Fruit fly (Drosophila melanogaster): ENCODE results near the gene CG3294.

The CG3294 gene

dm6 chr2L:4807953-4808604, 13.7 kb downstream of the CG3294 start:
- TF ChIP-seq Ets98B (GFP tag; IDR thresholded peaks at IDR 0.05) (no peak; the same call in 1 of the 2 replicates), gl (tag; optimal IDR thresholded peaks at IDR 0.05) (no peak), EcR (GFP tag; optimal IDR thresholded peaks at IDR 0.05) (peak; percentile 63), CG13204 (GFP tag; optimal IDR thresholded peaks at IDR 0.05) (peak; percentile 67)

- TF ChIP-seq CG13204 (GFP tag; optimal IDR thresholded peaks at IDR 0.05): no peak
- TF ChIP-seq gl (tag; optimal IDR thresholded peaks at IDR 0.05): no peak
- TF ChIP-seq D1 (tag; optimal IDR thresholded peaks at IDR 0.05): peak; percentile 69
- peak; percentile 66 for TF ChIP-seq CG4496 (GFP tag; IDR thresholded peaks at IDR 0.05)
- peak; percentile 10 for TF ChIP-seq CG17806 (tag; optimal IDR thresholded peaks at IDR 0.05)
- no peak for TF ChIP-seq CG14655 (GFP tag; optimal IDR thresholded peaks at IDR 0.05)
- no peak for TF ChIP-seq CG8159 (tag; optimal IDR thresholded peaks at IDR 0.05)
- no peak for TF ChIP-seq CG34367 (tag; optimal IDR thresholded peaks at IDR 0.05)
- peak; percentile 32 for TF ChIP-seq CG15710 (tag; optimal IDR thresholded peaks at IDR 0.05)
- TF ChIP-seq CG12605 (GFP tag; IDR thresholded peaks at IDR 0.05): peak; percentile 88
- peak; percentile 9 for TF ChIP-seq Pif1A (GFP tag; optimal IDR thresholded peaks at IDR 0.05)
- no peak for TF ChIP-seq CG10348 (GFP tag; IDR thresholded peaks at IDR 0.05)
- peak; percentile 43; the same call in 1 of the 3 replicates for TF ChIP-seq fd96Ca (GFP tag; IDR thresholded peaks at IDR 0.05)
- TF ChIP-seq CG9948 (tag; optimal IDR thresholded peaks at IDR 0.05): no peak
- peak; percentile 51; the same call in 1 of the 2 replicates for TF ChIP-seq CG32121 (GFP tag; IDR thresholded peaks at IDR 0.05)
- TF ChIP-seq Snoo (tag; optimal IDR thresholded peaks at IDR 0.05): peak; percentile 35
- TF ChIP-seq Pif1B (GFP tag; optimal IDR thresholded peaks at IDR 0.05): peak; percentile 46
- peak; percentile 64 for TF ChIP-seq Ets98B (GFP tag; IDR thresholded peaks at IDR 0.05)
These were observed 15.8 kb downstream of the CG3294 start for dm6 chr2L:4810044-4810609.

dm6 chr2L:4810697-4811490, 16.5 kb downstream of the CG3294 start:
- TF ChIP-seq CG17806 (tag; optimal IDR thresholded peaks at IDR 0.05): peak; percentile 10
- peak; percentile 58 for TF ChIP-seq CG15710 (tag; optimal IDR thresholded peaks at IDR 0.05)
- 0 out of 3 replicates have a peak, but pooled peaks have one; percentile 14 for TF ChIP-seq CG4496 (GFP tag; IDR thresholded peaks at IDR 0.05)
- peak; percentile 55 for TF ChIP-seq Pif1A (GFP tag; optimal IDR thresholded peaks at IDR 0.05)
- TF ChIP-seq CG8159 (tag; optimal IDR thresholded peaks at IDR 0.05): peak; percentile 81
- TF ChIP-seq Snoo (tag; optimal IDR thresholded peaks at IDR 0.05): peak; percentile 67
- peak; percentile 44 for TF ChIP-seq CG13204 (GFP tag; optimal IDR thresholded peaks at IDR 0.05)
- TF ChIP-seq EcR (GFP tag; optimal IDR thresholded peaks at IDR 0.05): peak; percentile 61
- peak; percentile 6 for TF ChIP-seq CG34367 (tag; optimal IDR thresholded peaks at IDR 0.05)
- 0 out of 2 replicates have a peak, but pooled peaks have one; percentile 10 for TF ChIP-seq Ets98B (GFP tag; IDR thresholded peaks at IDR 0.05)
- no peak for TF ChIP-seq rn (GFP tag; IDR thresholded peaks at IDR 0.05)
- peak; percentile 54 for TF ChIP-seq Pif1B (GFP tag; optimal IDR thresholded peaks at IDR 0.05)
- peak; percentile 56 for TF ChIP-seq CG9948 (tag; optimal IDR thresholded peaks at IDR 0.05)
- no peak for TF ChIP-seq CG10348 (GFP tag; IDR thresholded peaks at IDR 0.05)
- peak; percentile 62 for TF ChIP-seq CG8301 (tag; optimal IDR thresholded peaks at IDR 0.05)
- peak; percentile 80 for TF ChIP-seq CG14655 (GFP tag; optimal IDR thresholded peaks at IDR 0.05)
- TF ChIP-seq D1 (tag; optimal IDR thresholded peaks at IDR 0.05): no peak
- TF ChIP-seq fd96Ca (GFP tag; IDR thresholded peaks at IDR 0.05): no peak
- TF ChIP-seq CG32121 (GFP tag; IDR thresholded peaks at IDR 0.05): no peak

dm6 chr2L:4811491-4812058, 17.2 kb downstream of the CG3294 start:
- TF ChIP-seq gl (tag; optimal IDR thresholded peaks at IDR 0.05): peak; percentile 37
- TF ChIP-seq Ets98B (GFP tag; IDR thresholded peaks at IDR 0.05): peak; percentile 73; the same call in 1 of the 2 replicates
- peak; percentile 55; the same call in 1 of the 3 replicates for TF ChIP-seq CG4496 (GFP tag; IDR thresholded peaks at IDR 0.05)
- peak; percentile 75; the same call in 2 of the 3 replicates for TF ChIP-seq fd96Ca (GFP tag; IDR thresholded peaks at IDR 0.05)
- no peak for TF ChIP-seq CG12605 (GFP tag; IDR thresholded peaks at IDR 0.05)
- peak; percentile 30 for TF ChIP-seq CG13204 (GFP tag; optimal IDR thresholded peaks at IDR 0.05)
- TF ChIP-seq D1 (tag; optimal IDR thresholded peaks at IDR 0.05): peak; percentile 12
- no peak for TF ChIP-seq CG14655 (GFP tag; optimal IDR thresholded peaks at IDR 0.05)
- TF ChIP-seq Pif1A (GFP tag; optimal IDR thresholded peaks at IDR 0.05): no peak
- TF ChIP-seq CG32121 (GFP tag; IDR thresholded peaks at IDR 0.05): peak; percentile 65
- TF ChIP-seq EcR (GFP tag; optimal IDR thresholded peaks at IDR 0.05): peak; percentile 89

dm6 chr2L:4812261-4813022, 18.1 kb downstream of the CG3294 start, which contains the start of gene CG15629:
Gene CG15629, plus strand, starts transcription at chr2L:4813009.
- TF ChIP-seq fd96Ca (GFP tag; IDR thresholded peaks at IDR 0.05): no peak
- TF ChIP-seq Snoo (tag; optimal IDR thresholded peaks at IDR 0.05): no peak
- no peak for TF ChIP-seq CG32121 (GFP tag; IDR thresholded peaks at IDR 0.05)
- TF ChIP-seq CG4496 (GFP tag; IDR thresholded peaks at IDR 0.05): no peak
- no peak for TF ChIP-seq gl (tag; optimal IDR thresholded peaks at IDR 0.05)

Measured in whole organism, pupa.